Worm (Caenorhabditis elegans) whole organism, early embryonic: Measurements from ENCODE around the gene F49F1.7.
"Not testable (repeated sequence)": the region's sequence is repeated elsewhere in the genome, so short reads cannot be mapped to it uniquely, and the experiment has no call there.

ENCODE experiments used
- B0310.2 ChIP-seq: sonication (generic microtip); optimal IDR thresholded peaks from 2 replicates; lab custom pipeline; 2016; ENCODE audit warnings: mild to moderate bottlenecking, missing genetic modification characterization, missing compliant biosample characterization
- F13C5.2 ChIP-seq: sonication (generic microtip); optimal IDR thresholded peaks from 2 replicates; lab custom pipeline; 2017; ENCODE audit warnings: mild to moderate bottlenecking, missing genetic modification characterization, inconsistent platforms, missing compliant biosample characterization
- aly-1 ChIP-seq: sonication (generic microtip); optimal IDR thresholded peaks from 2 replicates; lab custom pipeline; 2016; ENCODE audit warnings: missing genetic modification characterization, missing compliant biosample characterization
- ama-1 ChIP-seq: fragments of 150-350 bp; optimal IDR thresholded peaks from 2 replicates; lab custom pipeline; 2014
- ceh-13 ChIP-seq: fragments of 200-800 bp; sonication (Bioruptor generic); optimal IDR thresholded peaks from 2 replicates; lab custom pipeline; 2018; ENCODE audit warnings: mild to moderate bottlenecking, missing genetic modification characterization, missing compliant biosample characterization
- ceh-36 ChIP-seq: sonication (generic microtip); optimal IDR thresholded peaks from 2 replicates; lab custom pipeline; 2016; ENCODE audit warnings: missing genetic modification characterization, inconsistent platforms, missing compliant biosample characterization
- ets-7 ChIP-seq: sonication (generic microtip); optimal IDR thresholded peaks from 2 replicates; lab custom pipeline; 2016; ENCODE audit warnings: missing genotype, missing genetic modification characterization, missing compliant biosample characterization
- flt-1 ChIP-seq: fragments of 200-800 bp; sonication (Bioruptor generic); IDR thresholded peaks from 2 replicates; pipeline ENCODE4 v1.3.6; 2022; ENCODE audit warnings: missing genetic modification characterization, missing compliant biosample characterization
- hmbx-1 ChIP-seq: sonication (generic microtip); optimal IDR thresholded peaks from 2 replicates; lab custom pipeline; 2016; ENCODE audit warnings: mild to moderate bottlenecking, missing genetic modification characterization, missing compliant biosample characterization
- hmg-4 ChIP-seq: fragments of 200-800 bp; sonication (Bioruptor generic); optimal IDR thresholded peaks from 2 replicates; lab custom pipeline; 2018; ENCODE audit warnings: mild to moderate bottlenecking, missing genetic modification characterization, missing compliant biosample characterization
- hnd-1 ChIP-seq: sonication (generic microtip); optimal IDR thresholded peaks from 2 replicates; lab custom pipeline; 2016; ENCODE audit warnings: missing genetic modification characterization, missing compliant biosample characterization
- pes-1 ChIP-seq: fragments of 200-800 bp; sonication (Bioruptor generic); IDR thresholded peaks from 2 replicates; pipeline ENCODE4 v1.3.6; 2022; ENCODE audit warnings: missing genetic modification reagents, missing genetic modification characterization, missing compliant biosample characterization
- scrt-1 ChIP-seq: fragments of 200-800 bp; sonication (Bioruptor generic); IDR thresholded peaks from 2 replicates; pipeline ENCODE4 v1.3.6; 2022; ENCODE audit warnings: missing genetic modification characterization, missing compliant biosample characterization
- sea-1 ChIP-seq: fragments of 200-800 bp; sonication (Bioruptor generic); conservative IDR thresholded peaks from 2 replicates; pipeline ENCODE4 v1.3.6; 2022; ENCODE audit warnings: missing genetic modification characterization, missing compliant biosample characterization
- tbx-11 ChIP-seq: fragments of 200-800 bp; sonication (Bioruptor generic); IDR thresholded peaks from 2 replicates; pipeline ENCODE4 v1.3.6; 2022; ENCODE audit warnings: missing genetic modification characterization, missing compliant biosample characterization
- tbx-37 ChIP-seq: fragments of 200-800 bp; sonication (Bioruptor generic); conservative IDR thresholded peaks from 2 replicates; pipeline ENCODE4 v1.3.6; 2022; ENCODE audit warnings: missing genetic modification reagents, missing genetic modification characterization, missing compliant biosample characterization
- tra-4 ChIP-seq: sonication (generic microtip); optimal IDR thresholded peaks from 2 replicates; lab custom pipeline; 2017; ENCODE audit warnings: missing genetic modification characterization, missing compliant biosample characterization

The F49F1.7 gene

ce11 chrIV:4154641-4155040 lies 29.1 kb upstream of the F49F1.7 start, which contains the start of gene K08D10.14:
Gene K08D10.14 (plus strand): TSS chrIV:4154941.
- TF ChIP-seq ets-7 (tag; lab: Kevin White, UChicago) = no peak
- TF ChIP-seq hmg-4 (GFP tag; lab: Kevin White, UChicago) = no peak
- no peak for TF ChIP-seq hnd-1
- no peak for TF ChIP-seq tbx-11 (GFP tag; lab: Robert Waterston, UW)
- TF ChIP-seq pes-1 = no peak
- TF ChIP-seq aly-1 = no peak
- no peak for TF ChIP-seq tbx-37
- TF ChIP-seq F13C5.2 (tag; lab: Kevin White, UChicago) = no peak
- TF ChIP-seq hmbx-1 (tag; lab: Kevin White, UChicago) = no peak

- TF ChIP-seq tbx-37 (no peak), scrt-1 (no peak)
Measured at ce11 chrIV:4152143-4152542, 26.6 kb upstream of the F49F1.7 start, which contains the start of the genes K08D10.10 and R07C12.1. Gene K08D10.10 (plus strand): TSS chrIV:4152235. Gene R07C12.1 (plus strand): TSS chrIV:4152456.

ce11 chrIV:4150138-4150537 lies 24.6 kb upstream of the F49F1.7 start:
- TF ChIP-seq tbx-11 (GFP tag; lab: Robert Waterston, UW) (no peak), hmbx-1 (tag; lab: Kevin White, UChicago) (no peak), scrt-1 (no peak), ceh-13 (no peak), F13C5.2 (tag; lab: Kevin White, UChicago) (no peak), tbx-37 (no peak), sea-1 (GFP tag; lab: Robert Waterston, UW) (no peak), hmg-4 (GFP tag; lab: Kevin White, UChicago) (no peak), ama-1 (lab: Kevin White, UChicago) (no peak), aly-1 (no peak), tra-4 (tag; lab: Kevin White, UChicago) (no peak), flt-1 (no peak), pes-1 (no peak), ceh-36 (tag; lab: Kevin White, UChicago) (no peak), hnd-1 (no peak), B0310.2 (tag; lab: Kevin White, UChicago) (no peak), ets-7 (tag; lab: Kevin White, UChicago) (no peak)

ce11 chrIV:4147891-4148290 lies 22.3 kb upstream of the F49F1.7 start:
- no peak for TF ChIP-seq ceh-36 (tag; lab: Kevin White, UChicago)
- TF ChIP-seq tra-4 (tag; lab: Kevin White, UChicago) = no peak
- no peak for TF ChIP-seq hnd-1
- TF ChIP-seq ama-1 (lab: Kevin White, UChicago) = no peak
- no peak for TF ChIP-seq F13C5.2 (tag; lab: Kevin White, UChicago)
- TF ChIP-seq ceh-13 = no peak
- TF ChIP-seq tbx-37 = no peak
- TF ChIP-seq ets-7 (tag; lab: Kevin White, UChicago) = no peak

- TF ChIP-seq hmg-4 (GFP tag; lab: Kevin White, UChicago) (no peak), ceh-36 (tag; lab: Kevin White, UChicago) (no peak), ets-7 (tag; lab: Kevin White, UChicago) (no peak), F13C5.2 (tag; lab: Kevin White, UChicago) (no peak), scrt-1 (no peak), hmbx-1 (tag; lab: Kevin White, UChicago) (no peak), tbx-11 (GFP tag; lab: Robert Waterston, UW) (no peak), B0310.2 (tag; lab: Kevin White, UChicago) (no peak), pes-1 (no peak), sea-1 (GFP tag; lab: Robert Waterston, UW) (no peak), ama-1 (lab: Kevin White, UChicago) (no peak), flt-1 (no peak), tra-4 (tag; lab: Kevin White, UChicago) (no peak), aly-1 (no peak), ceh-13 (no peak), hnd-1 (no peak)
Measured at ce11 chrIV:4144784-4145183, 19.2 kb upstream of the F49F1.7 start, which contains the start of gene R07C12.3. Gene R07C12.3 (plus strand): TSS chrIV:4145084.

ce11 chrIV:4142986-4143385 lies 17.4 kb upstream of the F49F1.7 start, which contains the start of gene F49F1.12:
Gene F49F1.12 (minus strand): TSS chrIV:4143086.
- TF ChIP-seq pes-1; ama-1 (lab: Kevin White, UChicago); ceh-13: not testable (repeated sequence)

- TF ChIP-seq aly-1 = no peak
- no peak for TF ChIP-seq flt-1
- TF ChIP-seq B0310.2 (tag; lab: Kevin White, UChicago) = no peak
- TF ChIP-seq sea-1 (GFP tag; lab: Robert Waterston, UW) = no peak
- no peak for TF ChIP-seq hmbx-1 (tag; lab: Kevin White, UChicago)
- TF ChIP-seq F13C5.2 (tag; lab: Kevin White, UChicago) = no peak
- TF ChIP-seq hnd-1 = no peak
- no peak for TF ChIP-seq tra-4 (tag; lab: Kevin White, UChicago)
- TF ChIP-seq ceh-13 = no peak
- no peak for TF ChIP-seq hmg-4 (GFP tag; lab: Kevin White, UChicago)
- TF ChIP-seq tbx-37 = no peak
- no peak for TF ChIP-seq ets-7 (tag; lab: Kevin White, UChicago)
- no peak for TF ChIP-seq ceh-36 (tag; lab: Kevin White, UChicago)
- no peak for TF ChIP-seq ama-1 (lab: Kevin White, UChicago)
Measured at ce11 chrIV:4141311-4141710, 15.8 kb upstream of the F49F1.7 start, which contains the start of gene F49F1.11. Gene F49F1.11 (minus strand): TSS chrIV:4141411.

- no peak for TF ChIP-seq F13C5.2 (tag; lab: Kevin White, UChicago)
Measured at ce11 chrIV:4140265-4140664, 14.7 kb upstream of the F49F1.7 start, which contains the start of gene F49F1.18. Gene F49F1.18 (minus strand): TSS chrIV:4140365.
